Fruit fly (Drosophila melanogaster) whole organism, embryonic: ENCODE data around the gene Doc1.

ENCODE experiments used
- Antp ChIP-seq: fragments of 200-800 bp; sonication (Bioruptor generic); optimal IDR thresholded peaks from 3 replicates; lab custom pipeline; 2016; ENCODE audit warnings: missing biosample characterization, missing genetic modification characterization
- Asciz ChIP-seq: fragments of 200-800 bp; sonication (Bioruptor generic); optimal IDR thresholded peaks from 2 replicates; lab custom pipeline; 2017; ENCODE audit warnings: missing biosample characterization, mild to moderate bottlenecking, missing genetic modification characterization, missing genetic modification reagents
- B-H2 ChIP-seq: fragments of 200-800 bp; sonication (Bioruptor generic); optimal IDR thresholded peaks from 2 replicates; lab custom pipeline; 2018; ENCODE audit warnings: missing biosample characterization, mild to moderate bottlenecking, missing genetic modification characterization
- Blimp-1 ChIP-seq: fragments of 200-800 bp; sonication (Bioruptor generic); optimal IDR thresholded peaks from 3 replicates; lab custom pipeline; 2018; ENCODE audit warnings: missing biosample characterization, missing genetic modification characterization, mild to moderate bottlenecking, moderate library complexity, missing genetic modification reagents
- CG11085 ChIP-seq: fragments of 200-800 bp; sonication (Bioruptor generic); IDR thresholded peaks from 2 replicates; pipeline ENCODE4 v1.3.6; 2022; ENCODE audit warnings: missing biosample characterization, missing genetic modification characterization
- CG12236 ChIP-seq: fragments of 200-800 bp; sonication (Bioruptor generic); optimal IDR thresholded peaks from 2 replicates; lab custom pipeline; 2016; ENCODE audit warnings: missing biosample characterization, missing genetic modification characterization
- CG12769 ChIP-seq: fragments of 200-800 bp; sonication (Bioruptor generic); optimal IDR thresholded peaks from 2 replicates; lab custom pipeline; 2019; ENCODE audit warnings: missing biosample characterization, mild to moderate bottlenecking, missing genetic modification characterization, moderate library complexity
- CG17829 ChIP-seq: fragments of 200-800 bp; optimal IDR thresholded peaks from 2 replicates; lab custom pipeline; 2019; ENCODE audit warnings: missing biosample characterization, mild to moderate bottlenecking, missing genetic modification characterization, moderate library complexity
- CG17912 ChIP-seq: fragments of 200-800 bp; sonication (Bioruptor generic); optimal IDR thresholded peaks from 2 replicates; lab custom pipeline; 2018; ENCODE audit warnings: missing biosample characterization, mild to moderate bottlenecking, missing genetic modification characterization
- CG1832 ChIP-seq: fragments of 200-800 bp; sonication (Bioruptor generic); optimal IDR thresholded peaks from 2 replicates; lab custom pipeline; 2017; ENCODE audit warnings: missing biosample characterization, mild to moderate bottlenecking, missing genetic modification characterization, inconsistent platforms
- CG2202 ChIP-seq: fragments of 200-800 bp; sonication (Bioruptor generic); optimal IDR thresholded peaks from 2 replicates; lab custom pipeline; 2018; ENCODE audit warnings: missing biosample characterization, mild to moderate bottlenecking, missing genetic modification characterization
- CG2678 ChIP-seq: fragments of 200-800 bp; sonication (Bioruptor generic); optimal IDR thresholded peaks from 3 replicates; lab custom pipeline; 2019; ENCODE audit warnings: missing biosample characterization, mild to moderate bottlenecking, missing genetic modification characterization, moderate library complexity
- CG3281 ChIP-seq: fragments of 200-800 bp; sonication (Bioruptor generic); optimal IDR thresholded peaks from 3 replicates; lab custom pipeline; 2017; ENCODE audit warnings: missing biosample characterization, mild to moderate bottlenecking, missing genetic modification characterization
- CG34224 ChIP-seq: fragments of 200-800 bp; sonication (Bioruptor generic); IDR thresholded peaks from 3 replicates; pipeline ENCODE4 v1.3.6; 2022; ENCODE audit warnings: missing biosample characterization, missing genetic modification characterization; ENCODE audit not compliant: partially characterized antibody
- CG5180 ChIP-seq: fragments of 200-800 bp; sonication (Bioruptor generic); optimal IDR thresholded peaks from 3 replicates; lab custom pipeline; 2017; ENCODE audit warnings: missing biosample characterization, missing genetic modification characterization, mild to moderate bottlenecking, moderate library complexity, missing genetic modification reagents
- CG6175 ChIP-seq: fragments of 200-800 bp; sonication (Bioruptor generic); IDR thresholded peaks from 3 replicates; pipeline ENCODE4 v1.3.6; 2022; ENCODE audit warnings: missing biosample characterization, missing genetic modification characterization
- CG7928 ChIP-seq: fragments of 200-800 bp; sonication (Bioruptor generic); optimal IDR thresholded peaks from 2 replicates; lab custom pipeline; 2017; ENCODE audit warnings: missing biosample characterization, mild to moderate bottlenecking, missing genetic modification characterization
- CG7987 ChIP-seq: fragments of 200-800 bp; sonication (Bioruptor generic); optimal IDR thresholded peaks from 2 replicates; lab custom pipeline; 2018; ENCODE audit warnings: missing biosample characterization, mild to moderate bottlenecking, missing genetic modification characterization, moderate library complexity
- CG8089 ChIP-seq: fragments of 200-800 bp; sonication (Bioruptor generic); optimal IDR thresholded peaks from 3 replicates; lab custom pipeline; 2016; ENCODE audit warnings: missing biosample characterization, missing genetic modification characterization
- D19A ChIP-seq: fragments of 200-800 bp; optimal IDR thresholded peaks from 3 replicates; lab custom pipeline; 2019; ENCODE audit warnings: missing biosample characterization, mild to moderate bottlenecking, missing genetic modification characterization, moderate library complexity
- Dfd ChIP-seq, 2 experiments: fragments of >200 bp; optimal IDR thresholded peaks; 2 replicates each; lab custom pipeline; 2017; ENCODE audit warnings: missing biosample characterization in 2 of 2, missing genetic modification characterization in 2 of 2
- Doc3 ChIP-seq: fragments of 200-800 bp; sonication (Bioruptor generic); IDR thresholded peaks from 3 replicates; pipeline ENCODE4 v1.3.6; 2022; ENCODE audit warnings: missing biosample characterization, missing genetic modification characterization; ENCODE audit not compliant: partially characterized antibody
- E2f2 ChIP-seq: fragments of 200-800 bp; sonication (Bioruptor generic); IDR thresholded peaks from 2 replicates; pipeline ENCODE4 v1.3.6; 2022; ENCODE audit warnings: missing biosample characterization, missing genetic modification characterization
- ERR ChIP-seq: fragments of 200-800 bp; sonication (Bioruptor generic); optimal IDR thresholded peaks from 2 replicates; lab custom pipeline; 2016; ENCODE audit warnings: missing biosample characterization, missing genetic modification characterization
- HLH3B ChIP-seq: fragments of 200-800 bp; sonication (Bioruptor generic); IDR thresholded peaks from 2 replicates; pipeline ENCODE4 v1.3.6; 2022; ENCODE audit warnings: missing biosample characterization, missing genetic modification characterization
- Lpt ChIP-seq: fragments of >200 bp; optimal IDR thresholded peaks from 2 replicates; lab custom pipeline; 2018; ENCODE audit warnings: missing biosample characterization, missing genetic modification characterization
- MBD-R2 ChIP-seq: fragments of 200-800 bp; sonication (Bioruptor generic); IDR thresholded peaks from 2 replicates; pipeline ENCODE4 v1.3.6; 2022; ENCODE audit warnings: missing biosample characterization, missing genetic modification characterization
- Med ChIP-seq: fragments of 200-800 bp; sonication (Bioruptor generic); peaks from one replicate; lab custom pipeline; 2016; ENCODE audit warnings: missing biosample characterization, missing genetic modification characterization, mild to moderate bottlenecking, inconsistent platforms, moderate library complexity
- Meics ChIP-seq: fragments of 200-800 bp; sonication (Bioruptor generic); optimal IDR thresholded peaks from 2 replicates; lab custom pipeline; 2017; ENCODE audit warnings: missing biosample characterization, mild to moderate bottlenecking, missing genetic modification characterization
- Myb ChIP-seq: fragments of 200-800 bp; sonication (Bioruptor generic); optimal IDR thresholded peaks from 2 replicates; lab custom pipeline; 2016; ENCODE audit warnings: missing biosample characterization, missing genetic modification characterization
- Ptx1 ChIP-seq: fragments of 200-800 bp; sonication (Bioruptor generic); IDR thresholded peaks from 2 replicates; pipeline ENCODE4 v1.3.6; 2022; ENCODE audit warnings: missing biosample characterization, missing genetic modification characterization
- Xrp1 ChIP-seq: fragments of 200-800 bp; sonication (Bioruptor generic); IDR thresholded peaks from 2 replicates; pipeline ENCODE4 v1.3.6; 2022; ENCODE audit warnings: missing biosample characterization, missing genetic modification characterization
- cas ChIP-seq: fragments of 200-800 bp; sonication (Bioruptor generic); IDR thresholded peaks from 2 replicates; pipeline ENCODE4 v1.3.6; 2022; ENCODE audit warnings: missing biosample characterization, missing genetic modification characterization
- chinmo ChIP-seq: fragments of 200-800 bp; sonication (Bioruptor generic); IDR thresholded peaks from 4 replicates; pipeline ENCODE4 v1.3.6; 2022; ENCODE audit warnings: missing biosample characterization, missing genetic modification characterization; ENCODE audit not compliant: partially characterized antibody
- crc ChIP-seq: fragments of 200-800 bp; sonication (Bioruptor generic); optimal IDR thresholded peaks from 2 replicates; lab custom pipeline; 2016; ENCODE audit warnings: missing biosample characterization, missing genetic modification characterization
- dati ChIP-seq: fragments of 200-800 bp; sonication (Bioruptor generic); IDR thresholded peaks from 2 replicates; pipeline ENCODE4 v1.3.6; 2022; ENCODE audit warnings: missing biosample characterization, missing genetic modification characterization
- ewg ChIP-seq: fragments of 200-800 bp; sonication (Bioruptor generic); optimal IDR thresholded peaks from 3 replicates; lab custom pipeline; 2017; ENCODE audit warnings: mild to moderate bottlenecking, missing biosample characterization, missing genetic modification reagents, missing genetic modification characterization
- exex ChIP-seq: fragments of 200-800 bp; sonication (Bioruptor generic); optimal IDR thresholded peaks from 4 replicates; lab custom pipeline; 2018; ENCODE audit warnings: missing biosample characterization, mild to moderate bottlenecking, missing genetic modification characterization, moderate library complexity
- grn ChIP-seq: fragments of 200-800 bp; sonication (Bioruptor generic); optimal IDR thresholded peaks from 3 replicates; lab custom pipeline; 2017; ENCODE audit warnings: missing biosample characterization, missing genetic modification characterization
- gsb ChIP-seq: fragments of 200-800 bp; sonication (Bioruptor generic); IDR thresholded peaks from 2 replicates; pipeline ENCODE4 v1.3.6; 2022; ENCODE audit warnings: missing biosample characterization, missing genetic modification characterization
- jumu ChIP-seq: fragments of 200-800 bp; sonication (Bioruptor generic); optimal IDR thresholded peaks from 3 replicates; lab custom pipeline; 2016; ENCODE audit warnings: missing biosample characterization, missing genetic modification characterization
- lbe ChIP-seq: fragments of 200-800 bp; sonication (Bioruptor generic); optimal IDR thresholded peaks from 2 replicates; lab custom pipeline; 2016; ENCODE audit warnings: missing biosample characterization, mild to moderate bottlenecking, missing genetic modification characterization
- nmo ChIP-seq: fragments of 200-800 bp; sonication (Bioruptor generic); optimal IDR thresholded peaks from 2 replicates; lab custom pipeline; 2018; ENCODE audit warnings: missing biosample characterization, mild to moderate bottlenecking, missing genetic modification characterization, moderate library complexity
- pan ChIP-seq, 4 experiments: fragments of >200 bp in 3 of 4; fragments of 200-800 bp in 1 of 4; sonication (Bioruptor generic) in 1 of 4; optimal IDR thresholded peaks in 3 of 4; IDR thresholded peaks in 1 of 4; 2 replicates each; pipeline versions ENCODE4 v1.3.6 to Lab custom; 2017 to 2022; ENCODE audit warnings: missing biosample characterization in 2 of 4, missing genetic modification characterization in 2 of 4, mixed read lengths in 1 of 4
- peb ChIP-seq: fragments of 200-800 bp; sonication (Bioruptor generic); IDR thresholded peaks from 2 replicates; pipeline ENCODE4 v1.3.6; 2022; ENCODE audit warnings: missing biosample characterization, missing genetic modification characterization
- pros ChIP-seq: fragments of 200-800 bp; sonication (Bioruptor generic); optimal IDR thresholded peaks from 3 replicates; lab custom pipeline; 2019; ENCODE audit warnings: missing biosample characterization, mild to moderate bottlenecking, missing genetic modification characterization, moderate library complexity
- salm ChIP-seq: fragments of 200-800 bp; sonication (Bioruptor generic); optimal IDR thresholded peaks from 2 replicates; lab custom pipeline; 2018; ENCODE audit warnings: missing biosample characterization, mild to moderate bottlenecking, missing genetic modification characterization
- schlank ChIP-seq: fragments of 200-800 bp; sonication (Bioruptor generic); optimal IDR thresholded peaks from 2 replicates; lab custom pipeline; 2018; ENCODE audit warnings: missing biosample characterization, mild to moderate bottlenecking, missing genetic modification characterization
- tup ChIP-seq: fragments of 200-800 bp; sonication (Bioruptor generic); optimal IDR thresholded peaks from 2 replicates; lab custom pipeline; 2016; ENCODE audit warnings: missing biosample characterization, mild to moderate bottlenecking, missing genetic modification characterization, moderate library complexity
- vvl ChIP-seq: fragments of 200-800 bp; sonication (Bioruptor generic); IDR thresholded peaks from 2 replicates; pipeline ENCODE4 v1.3.6; 2022; ENCODE audit warnings: missing biosample characterization, missing genetic modification characterization

The Doc1 gene

DNA sequence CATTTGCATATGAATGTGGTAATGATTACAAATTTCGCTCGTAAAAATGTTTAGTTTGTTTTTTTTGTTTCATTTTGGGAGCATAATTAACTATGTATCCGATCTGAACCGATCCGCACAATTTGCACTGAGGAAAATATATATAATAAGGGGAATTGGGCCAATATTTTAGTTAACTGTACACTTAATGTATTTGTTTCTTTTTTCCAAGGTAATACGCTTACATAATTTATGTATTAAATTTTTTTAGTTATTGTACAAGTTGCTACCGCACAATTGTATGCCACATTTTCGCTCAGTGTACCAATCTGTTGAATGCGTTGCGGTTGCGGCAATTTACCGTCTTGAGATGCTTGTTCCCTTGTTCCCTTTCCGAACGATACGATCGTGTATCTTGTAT, 15.5 kb upstream of the Doc1 start (continued):
- TF ChIP-seq CG11085 (peak; percentile 54), CG12236 (GFP tag; lab: Kevin White, UChicago) (peak; percentile 78), CG3281 (peak; percentile 73), grn (GFP tag; lab: Kevin White, UChicago) (peak; percentile 89), cas (GFP tag; lab: Robert Waterston, UW) (peak; percentile 72; the same call in 1 of the 2 replicates), Lpt (GFP tag; lab: Kevin White, UChicago) (no peak), Blimp-1 (GFP tag; lab: Kevin White, UChicago) (peak; percentile 82), MBD-R2 (GFP tag; lab: Robert Waterston, UW) (peak; percentile 62), chinmo (GFP tag; lab: Robert Waterston, UW) (no peak), Med (GFP tag; lab: Kevin White, UChicago) (peak; percentile 96), CG5180 (GFP tag; lab: Kevin White, UChicago) (peak; percentile 74), D19A (tag; lab: Kevin White, UChicago) (peak; percentile 76), ewg (GFP tag; lab: Kevin White, UChicago) (peak; percentile 72), gsb (GFP tag; lab: Robert Waterston, UW) (peak; percentile 81), Xrp1 (GFP tag; lab: Robert Waterston, UW) (peak; percentile 91), exex (tag; lab: Kevin White, UChicago) (peak; percentile 15), Meics (peak; percentile 74), E2f2 (GFP tag; lab: Robert Waterston, UW) (peak; percentile 71), CG1832 (GFP tag; lab: Kevin White, UChicago) (no peak), nmo (GFP tag; lab: Kevin White, UChicago) (peak; percentile 89), CG2202 (tag; lab: Kevin White, UChicago) (peak; percentile 57), Antp (peak; percentile 73), vvl (peak; percentile 95), CG2678 (tag; lab: Kevin White, UChicago) (peak; percentile 91), Dfd (GFP tag; optimal IDR thresholded peaks at IDR 0.05; lab: Kevin White, UChicago) (no peak), Doc3 (no peak), salm (tag; lab: Kevin White, UChicago) (peak; percentile 81), peb (GFP tag; lab: Robert Waterston, UW) (peak; percentile 90), CG17912 (peak; percentile 34), dati (GFP tag; lab: Robert Waterston, UW) (peak; percentile 75; the same call in 1 of the 2 replicates), crc (peak; percentile 71), Asciz (GFP tag; lab: Kevin White, UChicago) (peak; percentile 84), schlank (tag; lab: Kevin White, UChicago) (no peak), ERR (peak; percentile 45), CG7928 (no peak), jumu (GFP tag; lab: Kevin White, UChicago) (peak; percentile 67), CG12769 (peak; percentile 80), Myb (GFP tag; lab: Kevin White, UChicago) (peak; percentile 27), HLH3B (peak; percentile 94), CG8089 (GFP tag; lab: Kevin White, UChicago) (peak; percentile 75), Ptx1 (GFP tag; lab: Robert Waterston, UW) (peak; percentile 94), CG17829 (tag; lab: Kevin White, UChicago) (peak; percentile 87), pros (GFP tag; lab: Kevin White, UChicago) (peak; percentile 75), B-H2 (GFP tag; lab: Kevin White, UChicago) (no peak), pan (optimal IDR thresholded peaks at IDR 0.05; lab: Kevin White, UChicago) (no peak), pan (GFP tag; optimal IDR thresholded peaks at IDR 0.05 in 1 of 2, IDR thresholded peaks at IDR 0.05 in 1 of 2) (peak in 1 of 2 experiments; percentile 94), CG6175 (peak; percentile 59; the same call in 1 of the 3 replicates), tup (GFP tag; lab: Kevin White, UChicago) (peak; percentile 60), CG7987 (GFP tag; lab: Kevin White, UChicago) (peak; percentile 40), CG34224 (GFP tag; lab: Robert Waterston, UW) (no peak), lbe (GFP tag; lab: Kevin White, UChicago) (no peak)
